Worm (Caenorhabditis elegans): ENCODE results near the gene F26D2.15.

Gene F26D2.15

ce11 chrV:16419769-16420168 is 17.9 kb upstream of the F26D2.15 start, which contains the start of gene F26D2.16:
TSS of gene F26D2.16 (minus strand) at chrV:16419869.
- TF ChIP-seq ceh-9 (tag; optimal IDR thresholded peaks at IDR 0.05), result no peak
- TF ChIP-seq ama-1 (optimal IDR thresholded peaks at IDR 0.05), result no peak
- TF ChIP-seq mml-1 (tag; optimal IDR thresholded peaks at IDR 0.05), result no peak
- TF ChIP-seq ceh-82 (tag; optimal IDR thresholded peaks at IDR 0.05), result no peak
- TF ChIP-seq nfya-1 (tag; optimal IDR thresholded peaks at IDR 0.05; ENCODE audit: insufficient read depth), result no peak
- no peak for TF ChIP-seq ceh-28 (tag; optimal IDR thresholded peaks at IDR 0.05)
- no peak for TF ChIP-seq nhr-25 (tag; optimal IDR thresholded peaks at IDR 0.05)
- TF ChIP-seq daf-12 (tag; optimal IDR thresholded peaks at IDR 0.05), result no peak

ce11 chrV:16420696-16421095 is 16.9 kb upstream of the F26D2.15 start, which contains the start of gene srw-48:
TSS of gene srw-48 (plus strand) at chrV:16420996.
- no peak for TF ChIP-seq ceh-28 (tag; optimal IDR thresholded peaks at IDR 0.05)
- no peak for TF ChIP-seq elt-3 (tag; optimal IDR thresholded peaks at IDR 0.05)
- TF ChIP-seq mdl-1 (tag; optimal IDR thresholded peaks at IDR 0.05), result no peak
- TF ChIP-seq sea-2 (GFP tag; optimal IDR thresholded peaks at IDR 0.05), result no peak
- TF ChIP-seq pha-4 (tag; optimal IDR thresholded peaks at IDR 0.05), result no peak
- no peak for TF ChIP-seq unc-39 (tag; optimal IDR thresholded peaks at IDR 0.05)
- TF ChIP-seq ztf-11 (tag; optimal IDR thresholded peaks at IDR 0.05), result no peak
- no peak for TF ChIP-seq mml-1 (tag; optimal IDR thresholded peaks at IDR 0.05)
- TF ChIP-seq ceh-82 (tag; optimal IDR thresholded peaks at IDR 0.05), result no peak
- TF ChIP-seq nhr-12 (tag; optimal IDR thresholded peaks at IDR 0.05), result no peak
- TF ChIP-seq nhr-23 (tag; optimal IDR thresholded peaks at IDR 0.05), result no peak
- no peak for TF ChIP-seq lin-39 (tag; optimal IDR thresholded peaks at IDR 0.05)
- no peak for TF ChIP-seq nhr-237 (tag; optimal IDR thresholded peaks at IDR 0.05)
- TF ChIP-seq ceh-16 (tag; optimal IDR thresholded peaks at IDR 0.05), result no peak
- no peak for TF ChIP-seq daf-12 (tag; optimal IDR thresholded peaks at IDR 0.05)

DNA sequence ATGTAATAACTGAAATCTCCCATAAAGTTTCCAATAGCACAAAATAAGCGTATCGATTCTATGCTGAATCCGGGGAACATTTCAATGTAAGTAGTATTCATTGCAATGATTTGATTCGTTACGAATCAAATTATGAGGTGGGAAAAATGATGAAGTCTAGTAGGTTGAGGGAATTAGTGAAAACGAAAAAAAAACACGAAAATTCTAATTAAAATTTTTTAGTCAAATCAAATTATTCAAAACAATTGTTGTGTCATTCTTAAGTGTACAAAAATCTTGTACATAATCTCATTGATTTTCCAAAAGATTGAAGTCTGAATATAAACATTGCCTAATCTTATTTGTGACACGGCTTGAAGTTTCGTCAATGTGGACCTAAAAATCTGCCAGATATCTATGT is 13.2 kb upstream of the F26D2.15 start, which contains the start of gene srw-29:
TSS of gene srw-29 (minus strand) at position 101 of the 400 bp plus-strand sequence.
- TF ChIP-seq daf-12 (tag; optimal IDR thresholded peaks at IDR 0.05) (no peak), nhr-237 (tag; optimal IDR thresholded peaks at IDR 0.05) (no peak), nhr-76 (tag; optimal IDR thresholded peaks at IDR 0.05) (no peak), hmg-11 (tag; optimal IDR thresholded peaks at IDR 0.05) (no peak), ztf-4 (tag; optimal IDR thresholded peaks at IDR 0.05) (no peak), fos-1 (tag; optimal IDR thresholded peaks at IDR 0.05) (no peak), ama-1 (optimal IDR thresholded peaks at IDR 0.05) (no peak), sea-2 (GFP tag; optimal IDR thresholded peaks at IDR 0.05) (no peak), jun-1 (tag; optimal IDR thresholded peaks at IDR 0.05) (no peak), unc-62 (GFP tag; optimal IDR thresholded peaks at IDR 0.05) (no peak), nhr-25 (tag; optimal IDR thresholded peaks at IDR 0.05) (no peak), lin-15B (tag; optimal IDR thresholded peaks at IDR 0.05) (no peak), fkh-10 (GFP tag; optimal IDR thresholded peaks at IDR 0.05) (no peak), nhr-23 (tag; optimal IDR thresholded peaks at IDR 0.05) (no peak), nhr-43 (tag; optimal IDR thresholded peaks at IDR 0.05; ENCODE audit: poor library complexity, severe bottlenecking) (no peak), snpc-4 (tag; optimal IDR thresholded peaks at IDR 0.05) (no peak), aly-2 (tag; optimal IDR thresholded peaks at IDR 0.05) (no peak), fkh-2 (tag; optimal IDR thresholded peaks at IDR 0.05) (no peak), pqm-1 (tag; optimal IDR thresholded peaks at IDR 0.05) (no peak)

- TF ChIP-seq ceh-82 (tag; optimal IDR thresholded peaks at IDR 0.05), result no peak
- TF ChIP-seq nhr-67 (tag; optimal IDR thresholded peaks at IDR 0.05), result no peak
- TF ChIP-seq fkh-10 (GFP tag; optimal IDR thresholded peaks at IDR 0.05), result no peak
- no peak for TF ChIP-seq nhr-237 (tag; optimal IDR thresholded peaks at IDR 0.05)
- TF ChIP-seq ceh-28 (tag; optimal IDR thresholded peaks at IDR 0.05), result no peak
- TF ChIP-seq unc-62 (GFP tag; optimal IDR thresholded peaks at IDR 0.05), result no peak
- no peak for TF ChIP-seq elt-1 (tag; optimal IDR thresholded peaks at IDR 0.05)
- no peak for TF ChIP-seq unc-39 (tag; optimal IDR thresholded peaks at IDR 0.05)
- no peak for TF ChIP-seq ceh-16 (tag; optimal IDR thresholded peaks at IDR 0.05)
- no peak for TF ChIP-seq elt-3 (tag; optimal IDR thresholded peaks at IDR 0.05)
- no peak for TF ChIP-seq lsy-12 (tag; optimal IDR thresholded peaks at IDR 0.05)
- no peak for TF ChIP-seq nhr-43 (tag; optimal IDR thresholded peaks at IDR 0.05; ENCODE audit: poor library complexity, severe bottlenecking)
- no peak for TF ChIP-seq nhr-23 (tag; optimal IDR thresholded peaks at IDR 0.05)
- TF ChIP-seq egl-27 (tag; optimal IDR thresholded peaks at IDR 0.05), result no peak
- no peak for TF ChIP-seq sea-2 (GFP tag; optimal IDR thresholded peaks at IDR 0.05)
- no peak for TF ChIP-seq lin-15B (tag; optimal IDR thresholded peaks at IDR 0.05)
- no peak for TF ChIP-seq ztf-11 (tag; optimal IDR thresholded peaks at IDR 0.05)
- TF ChIP-seq pqm-1 (tag; optimal IDR thresholded peaks at IDR 0.05), result no peak
- no peak for TF ChIP-seq jun-1 (tag; optimal IDR thresholded peaks at IDR 0.05)
Observed at ce11 chrV:16429503-16429902, 8.1 kb upstream of the F26D2.15 start, which contains the start of gene F26D2.10. TSS of gene F26D2.10 (minus strand) at chrV:16429603.

Data from whole organism, L3 larva.